Worm (Caenorhabditis elegans): Measurements from ENCODE around the gene atf-4.

ce11 chrX:14767813-14768212 lies 42.8 kb downstream of the atf-4 start:
- TF ChIP-seq tab-1 (GFP tag; IDR thresholded peaks at IDR 0.05) (no peak), T22C8.4 (GFP tag; IDR thresholded peaks at IDR 0.05) (no peak), ztf-23 (GFP tag; IDR thresholded peaks at IDR 0.05) (peak; percentile 40; the same call in 1 of the 2 replicates), ztf-29 (GFP tag; IDR thresholded peaks at IDR 0.05) (no peak), cog-1 (tag; optimal IDR thresholded peaks at IDR 0.05) (no peak), flt-1 (GFP tag; IDR thresholded peaks at IDR 0.05) (no peak), ref-1 (GFP tag; conservative IDR thresholded peaks at IDR 0.05) (no peak), med-1 (GFP tag; optimal IDR thresholded peaks at IDR 0.05; ENCODE audit: insufficient read depth) (no peak)

All from whole organism, midembryonic.